Fruit fly (Drosophila melanogaster) whole organism, embryonic: ENCODE results near the gene Tsp97E.
A peak's percentile ranks its signal among the peaks of the same experiment; 100 is the strongest.

Source experiments
- Ada2b ChIP-seq: fragments of 200-800 bp; sonication (Bioruptor generic); IDR thresholded peaks from 2 replicates; pipeline ENCODE4 v1.3.6; 2022; ENCODE audit warnings: missing biosample characterization, missing genetic modification characterization
- Blimp-1 ChIP-seq: fragments of 200-800 bp; sonication (Bioruptor generic); optimal IDR thresholded peaks from 3 replicates; lab custom pipeline; 2018; ENCODE audit warnings: missing biosample characterization, missing genetic modification characterization, mild to moderate bottlenecking, moderate library complexity, missing genetic modification reagents
- Bteb2 ChIP-seq: fragments of 200-800 bp; sonication (Bioruptor generic); optimal IDR thresholded peaks from 2 replicates; lab custom pipeline; 2016; ENCODE audit warnings: missing biosample characterization, missing genetic modification characterization
- CG10147 ChIP-seq: fragments of 200-800 bp; sonication (Bioruptor generic); optimal IDR thresholded peaks from 2 replicates; lab custom pipeline; 2019; ENCODE audit warnings: missing biosample characterization, mild to moderate bottlenecking, missing genetic modification characterization, moderate library complexity
- CG10654 ChIP-seq: fragments of 200-800 bp; sonication (Bioruptor generic); optimal IDR thresholded peaks from 2 replicates; lab custom pipeline; 2016; ENCODE audit warnings: missing biosample characterization, missing genetic modification characterization
- CG11456 ChIP-seq: fragments of 200-800 bp; sonication (Bioruptor generic); IDR thresholded peaks from 3 replicates; pipeline ENCODE4 v1.3.6; 2022; ENCODE audit warnings: missing biosample characterization, missing genetic modification characterization
- CG12219 ChIP-seq: fragments of 200-800 bp; sonication (Bioruptor generic); optimal IDR thresholded peaks from 3 replicates; lab custom pipeline; 2018; ENCODE audit warnings: missing biosample characterization, mild to moderate bottlenecking, missing genetic modification characterization
- CG12391 ChIP-seq: fragments of 200-800 bp; sonication (Bioruptor generic); optimal IDR thresholded peaks from 3 replicates; lab custom pipeline; 2018; ENCODE audit warnings: missing biosample characterization, mild to moderate bottlenecking, missing genetic modification characterization, moderate library complexity
- CG14441 ChIP-seq: fragments of 200-800 bp; sonication (Bioruptor generic); IDR thresholded peaks from 2 replicates; pipeline ENCODE4 v1.3.6; 2022; ENCODE audit warnings: missing biosample characterization, missing genetic modification characterization
- CG14710 ChIP-seq: fragments of 200-800 bp; sonication (Bioruptor generic); optimal IDR thresholded peaks from 3 replicates; lab custom pipeline; 2019; ENCODE audit warnings: missing biosample characterization, mild to moderate bottlenecking, missing genetic modification characterization, moderate library complexity
- CG1529 ChIP-seq: fragments of 200-800 bp; sonication (Bioruptor generic); optimal IDR thresholded peaks from 3 replicates; lab custom pipeline; 2018; ENCODE audit warnings: missing biosample characterization, missing genetic modification characterization
- CG15479 ChIP-seq: fragments of 200-800 bp; sonication (Bioruptor generic); optimal IDR thresholded peaks from 3 replicates; lab custom pipeline; 2019; ENCODE audit warnings: missing biosample characterization, mild to moderate bottlenecking, missing genetic modification characterization, moderate library complexity
- CG1602 ChIP-seq: fragments of 200-800 bp; sonication (Bioruptor generic); optimal IDR thresholded peaks from 3 replicates; lab custom pipeline; 2016; ENCODE audit warnings: missing biosample characterization, missing genetic modification characterization
- CG16863 ChIP-seq: fragments of 200-800 bp; sonication (Bioruptor generic); optimal IDR thresholded peaks from 3 replicates; lab custom pipeline; 2016; ENCODE audit warnings: missing biosample characterization, missing genetic modification characterization
- CG18011 ChIP-seq: fragments of 200-800 bp; sonication (Bioruptor generic); optimal IDR thresholded peaks from 2 replicates; lab custom pipeline; 2017; ENCODE audit warnings: missing biosample characterization, missing genetic modification characterization, mild to moderate bottlenecking, moderate library complexity, missing genotype
- CG18599 ChIP-seq: fragments of 200-800 bp; sonication (Bioruptor generic); optimal IDR thresholded peaks from 3 replicates; lab custom pipeline; 2017; ENCODE audit warnings: missing biosample characterization, missing genetic modification characterization, mild to moderate bottlenecking, moderate library complexity, missing genetic modification reagents
- CG2120 ChIP-seq: fragments of 200-800 bp; sonication (Bioruptor generic); optimal IDR thresholded peaks from 3 replicates; lab custom pipeline; 2016; ENCODE audit warnings: missing biosample characterization, missing genetic modification characterization
- CG2712 ChIP-seq: fragments of 200-800 bp; optimal IDR thresholded peaks from 3 replicates; lab custom pipeline; 2019; ENCODE audit warnings: missing biosample characterization, mild to moderate bottlenecking, missing genetic modification characterization, moderate library complexity
- CG34224 ChIP-seq: fragments of 200-800 bp; sonication (Bioruptor generic); IDR thresholded peaks from 3 replicates; pipeline ENCODE4 v1.3.6; 2022; ENCODE audit warnings: missing biosample characterization, missing genetic modification characterization; ENCODE audit not compliant: partially characterized antibody
- CG34422 ChIP-seq: fragments of 200-800 bp; sonication (Bioruptor generic); IDR thresholded peaks from 3 replicates; pipeline ENCODE4 v1.3.6; 2022; ENCODE audit warnings: missing biosample characterization, missing genetic modification characterization
- CG4617 ChIP-seq: fragments of 200-800 bp; sonication (Bioruptor generic); optimal IDR thresholded peaks from 3 replicates; lab custom pipeline; 2016; ENCODE audit warnings: missing biosample characterization, missing genetic modification characterization, borderline replicate concordance
- CG6254 ChIP-seq: fragments of 200-800 bp; sonication (Bioruptor generic); optimal IDR thresholded peaks from 3 replicates; lab custom pipeline; 2017; ENCODE audit warnings: mild to moderate bottlenecking, missing biosample characterization, missing genetic modification reagents, missing genetic modification characterization
- CG6854 ChIP-seq: fragments of 200-800 bp; sonication (Bioruptor generic); optimal IDR thresholded peaks from 3 replicates; lab custom pipeline; 2017; ENCODE audit warnings: missing biosample characterization, mild to moderate bottlenecking, missing genetic modification characterization
- CG7357 ChIP-seq: fragments of 200-800 bp; sonication (Bioruptor generic); IDR thresholded peaks from 3 replicates; pipeline ENCODE4 v1.3.6; 2022; ENCODE audit warnings: missing biosample characterization, missing genetic modification characterization
- CG7928 ChIP-seq: fragments of 200-800 bp; sonication (Bioruptor generic); optimal IDR thresholded peaks from 2 replicates; lab custom pipeline; 2017; ENCODE audit warnings: missing biosample characterization, mild to moderate bottlenecking, missing genetic modification characterization
- CG8765 ChIP-seq: fragments of 200-800 bp; sonication (Bioruptor generic); IDR thresholded peaks from 2 replicates; pipeline ENCODE4 v1.3.6; 2022; ENCODE audit warnings: missing biosample characterization, missing genetic modification characterization
- CkIIα-i1 ChIP-seq: fragments of 200-800 bp; sonication (Bioruptor generic); IDR thresholded peaks from 2 replicates; pipeline ENCODE4 v1.3.6; 2022; ENCODE audit warnings: missing biosample characterization, missing genetic modification characterization
- Dref ChIP-seq: fragments of 200-800 bp; sonication (Bioruptor generic); IDR thresholded peaks from 2 replicates; pipeline ENCODE4 v1.3.6; 2022; ENCODE audit warnings: missing biosample characterization, missing genetic modification characterization
- E2f1 ChIP-seq: fragments of 200-800 bp; sonication (Bioruptor generic); IDR thresholded peaks from 2 replicates; pipeline ENCODE4 v1.3.6; 2022; ENCODE audit warnings: missing biosample characterization, missing genetic modification characterization
- E2f2 ChIP-seq: fragments of 200-800 bp; sonication (Bioruptor generic); IDR thresholded peaks from 2 replicates; pipeline ENCODE4 v1.3.6; 2022; ENCODE audit warnings: missing biosample characterization, missing genetic modification characterization
- H15 ChIP-seq: fragments of 200-800 bp; sonication (Bioruptor generic); IDR thresholded peaks from 3 replicates; pipeline ENCODE4 v1.3.6; 2022; ENCODE audit warnings: missing biosample characterization, missing genetic modification characterization
- H2.0 ChIP-seq: fragments of 200-800 bp; sonication (Bioruptor generic); IDR thresholded peaks from 2 replicates; pipeline ENCODE4 v1.3.6; 2022; ENCODE audit warnings: missing biosample characterization, missing genetic modification characterization
- MBD-R2 ChIP-seq: fragments of 200-800 bp; sonication (Bioruptor generic); IDR thresholded peaks from 2 replicates; pipeline ENCODE4 v1.3.6; 2022; ENCODE audit warnings: missing biosample characterization, missing genetic modification characterization
- Oaz ChIP-seq: fragments of 200-800 bp; sonication (Bioruptor generic); IDR thresholded peaks from 2 replicates; pipeline ENCODE4 v1.3.6; 2022; ENCODE audit warnings: missing biosample characterization, missing genetic modification characterization
- Side ChIP-seq: fragments of 200-800 bp; sonication (Bioruptor generic); optimal IDR thresholded peaks from 2 replicates; lab custom pipeline; 2016; ENCODE audit warnings: missing biosample characterization, missing genetic modification characterization
- Stat92E ChIP-seq, 3 experiments: fragments of >200 bp in 2 of 3; fragments of 200-800 bp in 1 of 3; sonication (Bioruptor generic) in 1 of 3; optimal IDR thresholded peaks; 2 replicates each; lab custom pipeline; 2017 to 2019; ENCODE audit warnings: missing biosample characterization in 3 of 3, missing genetic modification characterization in 3 of 3, mild to moderate bottlenecking in 1 of 3, moderate library complexity in 1 of 3
- abd-A ChIP-seq: fragments of 200-800 bp; sonication (Bioruptor generic); optimal IDR thresholded peaks from 3 replicates; lab custom pipeline; 2019; ENCODE audit warnings: missing biosample characterization, mild to moderate bottlenecking, missing genetic modification characterization, moderate library complexity
- aop ChIP-seq: fragments of 200-800 bp; sonication (Bioruptor generic); IDR thresholded peaks from 2 replicates; pipeline ENCODE4 v1.3.6; 2022; ENCODE audit warnings: missing biosample characterization, missing genetic modification characterization
- ase ChIP-seq: fragments of 200-800 bp; sonication (Bioruptor generic); IDR thresholded peaks from 3 replicates; pipeline ENCODE4 v1.3.6; 2022; ENCODE audit warnings: missing biosample characterization, missing genetic modification characterization
- dimm ChIP-seq: fragments of 200-800 bp; sonication (Bioruptor generic); IDR thresholded peaks from 2 replicates; pipeline ENCODE4 v1.3.6; 2022; ENCODE audit warnings: missing biosample characterization, missing genetic modification characterization
- fd102C ChIP-seq: fragments of 200-800 bp; sonication (Bioruptor generic); optimal IDR thresholded peaks from 2 replicates; lab custom pipeline; 2018; ENCODE audit warnings: missing biosample characterization, mild to moderate bottlenecking, missing genetic modification characterization, moderate library complexity
- gce ChIP-seq: fragments of 200-800 bp; sonication (Bioruptor generic); IDR thresholded peaks from 3 replicates; pipeline ENCODE4 v1.3.6; 2022; ENCODE audit warnings: missing biosample characterization, missing genetic modification characterization
- otp ChIP-seq: fragments of 200-800 bp; sonication (Bioruptor generic); IDR thresholded peaks from 3 replicates; pipeline ENCODE4, ENCODE4 v1.3.6; 2022; ENCODE audit warnings: missing biosample characterization, missing genetic modification characterization
- pfk ChIP-seq: fragments of 200-800 bp; sonication (Bioruptor generic); optimal IDR thresholded peaks from 2 replicates; lab custom pipeline; 2018; ENCODE audit warnings: missing biosample characterization, mild to moderate bottlenecking, missing genetic modification characterization, moderate library complexity
- pita ChIP-seq: fragments of 200-800 bp; sonication (Bioruptor generic); optimal IDR thresholded peaks from 2 replicates; lab custom pipeline; 2017; ENCODE audit warnings: missing biosample characterization, mild to moderate bottlenecking, missing genetic modification characterization
- run ChIP-seq: fragments of 200-800 bp; sonication (Bioruptor generic); optimal IDR thresholded peaks from 3 replicates; lab custom pipeline; 2018; ENCODE audit warnings: missing biosample characterization, mild to moderate bottlenecking, missing genetic modification characterization
- scrt ChIP-seq: fragments of 200-800 bp; sonication (Bioruptor generic); optimal IDR thresholded peaks from 2 replicates; lab custom pipeline; 2018; ENCODE audit warnings: missing biosample characterization, mild to moderate bottlenecking, missing genetic modification characterization, moderate library complexity
- tin ChIP-seq: fragments of 200-800 bp; sonication (Bioruptor generic); optimal IDR thresholded peaks from 3 replicates; lab custom pipeline; 2016; ENCODE audit warnings: missing biosample characterization, missing genetic modification characterization
- wek ChIP-seq: fragments of 200-800 bp; sonication (Bioruptor generic); optimal IDR thresholded peaks from 3 replicates; lab custom pipeline; 2018; ENCODE audit warnings: missing biosample characterization, mild to moderate bottlenecking, missing genetic modification characterization, moderate library complexity

The Tsp97E gene

DNA sequence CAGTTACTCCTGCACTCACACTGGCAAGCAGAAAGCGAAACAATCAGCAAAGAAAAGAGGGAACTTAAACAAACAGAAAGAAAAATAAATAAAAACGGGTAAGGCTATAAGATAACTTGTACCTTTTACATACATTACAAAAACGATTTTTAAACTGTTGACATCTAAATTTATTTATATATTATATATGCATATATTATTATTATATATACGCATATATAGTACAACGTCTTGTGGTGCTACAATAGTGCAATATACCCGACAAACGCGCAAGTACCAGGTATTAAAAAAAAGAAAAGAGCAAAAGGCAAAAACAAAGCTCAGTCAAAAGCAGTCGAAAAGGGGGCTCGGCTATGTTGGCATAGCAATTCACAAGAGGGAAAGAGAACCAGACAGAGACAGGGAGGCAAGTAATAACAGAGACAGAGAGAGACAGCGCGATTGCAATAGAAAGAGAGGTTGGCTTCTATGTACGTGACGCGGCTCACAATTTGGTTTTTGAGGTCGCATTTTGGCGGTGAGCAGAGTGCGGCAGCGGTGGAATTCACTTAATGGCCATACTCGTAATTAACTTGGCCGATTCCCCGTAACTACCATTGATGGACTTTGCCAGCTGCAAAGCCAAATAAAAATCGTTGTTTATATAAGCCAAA, 10.5 kb downstream of the Tsp97E start (continued):
- TF ChIP-seq Ada2b (GFP tag; lab: Robert Waterston, UW) (peak; percentile 74), fd102C (GFP tag; lab: Kevin White, UChicago) (no peak), CG12391 (peak; percentile 85), CG8765 (GFP tag; lab: Robert Waterston, UW) (no peak; the same call in 1 of the 2 replicates), run (tag; lab: Kevin White, UChicago) (peak; percentile 64), CG10654 (GFP tag; lab: Kevin White, UChicago) (peak; percentile 43), CG4617 (peak; percentile 19), CG7928 (GFP tag; lab: Kevin White, UChicago) (peak; percentile 8), CG14710 (tag; lab: Kevin White, UChicago) (peak; percentile 45), Blimp-1 (GFP tag; lab: Kevin White, UChicago) (peak; percentile 83), CG16863 (GFP tag; lab: Kevin White, UChicago) (no peak), pita (GFP tag; lab: Kevin White, UChicago) (no peak), otp (peak; percentile 63; the same call in 1 of the 3 replicates), CG18599 (GFP tag; lab: Kevin White, UChicago) (peak; percentile 89), CG15479 (GFP tag; lab: Kevin White, UChicago) (no peak), CG2712 (tag; lab: Kevin White, UChicago) (peak; percentile 89), CG34224 (no peak), gce (GFP tag; lab: Robert Waterston, UW) (peak; percentile 32; the same call in 1 of the 3 replicates), Oaz (GFP tag; lab: Robert Waterston, UW) (peak; percentile 54; the same call in 1 of the 2 replicates), MBD-R2 (GFP tag; lab: Robert Waterston, UW) (peak; percentile 20; the same call in 1 of the 2 replicates), CG1602 (GFP tag; lab: Kevin White, UChicago) (peak; percentile 76), abd-A (tag; lab: Kevin White, UChicago) (no peak), dimm (GFP tag; lab: Robert Waterston, UW) (no peak), CG1529 (GFP tag; lab: Kevin White, UChicago) (peak; percentile 49), CG14441 (GFP tag; lab: Robert Waterston, UW) (peak; percentile 84), E2f2 (GFP tag; lab: Robert Waterston, UW) (peak; percentile 62), CG2120 (GFP tag; lab: Kevin White, UChicago) (no peak), E2f1 (GFP tag; lab: Robert Waterston, UW) (peak; percentile 83), CG12219 (peak; percentile 25), CG18011 (GFP tag; lab: Kevin White, UChicago) (no peak), Bteb2 (GFP tag; lab: Kevin White, UChicago) (no peak), pfk (GFP tag; lab: Kevin White, UChicago) (no peak), tin (peak; percentile 60), CkIIα-i1 (no peak), CG34422 (peak; percentile 86), Side (GFP tag; lab: Kevin White, UChicago) (no peak), Dref (GFP tag; lab: Robert Waterston, UW) (no peak), Stat92E (GFP tag; optimal IDR thresholded peaks at IDR 0.05; lab: Kevin White, UChicago) (peak in 1 of 3 experiments; percentile 23), H2.0 (peak; percentile 81), aop (0 out of 2 replicates have a peak, but pooled peaks have one; percentile 21), ase (GFP tag; lab: Robert Waterston, UW) (peak; percentile 78), CG6854 (peak; percentile 29), CG7357 (peak; percentile 31; the same call in 1 of the 3 replicates), wek (GFP tag; lab: Kevin White, UChicago) (no peak), CG6254 (GFP tag; lab: Kevin White, UChicago) (peak; percentile 32), CG11456 (GFP tag; lab: Robert Waterston, UW) (peak; percentile 69; the same call in 2 of the 3 replicates), H15 (peak; percentile 69; the same call in 2 of the 3 replicates), scrt (GFP tag; lab: Kevin White, UChicago) (peak; percentile 51), CG10147 (GFP tag; lab: Kevin White, UChicago) (peak; percentile 50)
